Worm (Caenorhabditis elegans) whole organism, young adult: ENCODE measurements around the gene F22B3.10.

Source experiments
- B0336.3 ChIP-seq: fragments of 200-800 bp; sonication (Bioruptor generic); IDR thresholded peaks from 2 replicates; pipeline ENCODE4 v1.3.6; 2022; ENCODE audit warnings: missing genetic modification characterization, missing compliant biosample characterization
- F10E7.11 ChIP-seq: sonication (generic microtip); optimal IDR thresholded peaks from 2 replicates; lab custom pipeline; 2017; ENCODE audit warnings: mild to moderate bottlenecking, missing genetic modification characterization, moderate library complexity, missing compliant biosample characterization
- F23B12.7 ChIP-seq: sonication (generic microtip); optimal IDR thresholded peaks from 2 replicates; lab custom pipeline; 2017; ENCODE audit warnings: missing genetic modification characterization, mild to moderate bottlenecking, missing compliant biosample characterization, antibody characterized with exemption, moderate library complexity; ENCODE audit not compliant: insufficient read depth
- F37B4.10 ChIP-seq: fragments of 200-800 bp; sonication (Bioruptor generic); IDR thresholded peaks from 2 replicates; pipeline ENCODE4 v1.3.6; 2022; ENCODE audit warnings: missing genetic modification characterization, missing compliant biosample characterization
- F39B2.1 ChIP-seq: fragments of 200-800 bp; sonication (Bioruptor generic); IDR thresholded peaks from 2 replicates; pipeline ENCODE4 v1.3.6; 2022; ENCODE audit warnings: missing genetic modification reagents, missing genetic modification characterization, missing compliant biosample characterization
- T07F8.4 ChIP-seq: sonication (generic microtip); optimal IDR thresholded peaks from 2 replicates; lab custom pipeline; 2016; ENCODE audit warnings: mild to moderate bottlenecking, missing genetic modification characterization, moderate library complexity, missing compliant biosample characterization
- T26A5.8 ChIP-seq: sonication (generic microtip); optimal IDR thresholded peaks from 2 replicates; lab custom pipeline; 2016; ENCODE audit warnings: missing genetic modification characterization, missing compliant biosample characterization
- Y67H2A.10 ChIP-seq: fragments of 200-800 bp; sonication (Bioruptor generic); conservative IDR thresholded peaks from 2 replicates; pipeline ENCODE4 v1.3.6; 2022; ENCODE audit warnings: missing genetic modification reagents, missing genetic modification characterization, missing compliant biosample characterization
- Y79H2A.3 ChIP-seq: fragments of 200-800 bp; sonication (Bioruptor generic); conservative IDR thresholded peaks from 2 replicates; pipeline ENCODE4 v1.3.6; 2022; ENCODE audit warnings: missing genetic modification reagents, missing genetic modification characterization, missing compliant biosample characterization
- Y95B8A.8 ChIP-seq: fragments of 200-800 bp; sonication (Bioruptor generic); IDR thresholded peaks from 2 replicates; pipeline ENCODE4 v1.3.6; 2022; ENCODE audit warnings: missing genetic modification reagents, missing genetic modification characterization, missing compliant biosample characterization
- aptf-3 ChIP-seq: fragments of 200-800 bp; sonication (Bioruptor generic); IDR thresholded peaks from 2 replicates; pipeline ENCODE4 v1.3.6; 2022; ENCODE audit warnings: missing genetic modification characterization, missing compliant biosample characterization
- attf-3 ChIP-seq: fragments of 200-800 bp; sonication (Bioruptor generic); conservative IDR thresholded peaks from 2 replicates; pipeline ENCODE4 v1.3.6; 2022; ENCODE audit warnings: missing genetic modification reagents, missing genetic modification characterization, missing compliant biosample characterization
- cebp-1 ChIP-seq, 2 experiments: fragments of 200-800 bp in 1 of 2; sonication (Bioruptor generic) in 1 of 2; sonication (generic microtip) in 1 of 2; IDR thresholded peaks in 1 of 2; optimal IDR thresholded peaks in 1 of 2; 2 replicates each; pipeline versions ENCODE4 v1.3.6 to Lab custom; 2017 to 2022; ENCODE audit warnings: missing compliant biosample characterization in 2 of 2, missing genetic modification characterization in 2 of 2, mild to moderate bottlenecking in 1 of 2, missing genetic modification reagents in 1 of 2, moderate library complexity in 1 of 2
- ceh-27 ChIP-seq: fragments of 200-800 bp; sonication (Bioruptor generic); optimal IDR thresholded peaks from 2 replicates; lab custom pipeline; 2018; ENCODE audit warnings: mild to moderate bottlenecking, missing genetic modification characterization, moderate library complexity, missing compliant biosample characterization
- dox-1 ChIP-seq: fragments of 200-800 bp; sonication (Bioruptor generic); IDR thresholded peaks from 2 replicates; pipeline ENCODE4 v1.3.6; 2022; ENCODE audit warnings: missing genetic modification reagents, missing genetic modification characterization, missing compliant biosample characterization
- dpl-1 ChIP-seq: fragments of 150-350 bp; optimal IDR thresholded peaks from 2 replicates; lab custom pipeline; 2014; ENCODE audit warnings: missing biosample characterization, missing genetic modification reagents, missing genetic modification characterization
- ekl-4 ChIP-seq: fragments of 200-800 bp; sonication (Bioruptor generic); IDR thresholded peaks from 2 replicates; pipeline ENCODE4 v1.3.6; 2022; ENCODE audit warnings: missing genetic modification reagents, missing genetic modification characterization, missing compliant biosample characterization
- ets-4 ChIP-seq: fragments of 200-800 bp; sonication (Bioruptor generic); optimal IDR thresholded peaks from 2 replicates; lab custom pipeline; 2018; ENCODE audit warnings: mild to moderate bottlenecking, missing genetic modification characterization, missing compliant biosample characterization
- fkh-3 ChIP-seq: sonication (generic microtip); optimal IDR thresholded peaks from 2 replicates; lab custom pipeline; 2016; ENCODE audit warnings: mild to moderate bottlenecking, missing genetic modification characterization, missing compliant biosample characterization
- gei-17 ChIP-seq: fragments of 200-800 bp; sonication (Bioruptor generic); optimal IDR thresholded peaks from 2 replicates; lab custom pipeline; 2018; ENCODE audit warnings: mild to moderate bottlenecking, missing genetic modification characterization, missing compliant biosample characterization
- hmg-1.2 ChIP-seq: fragments of 200-800 bp; sonication (Bioruptor generic); IDR thresholded peaks from 2 replicates; pipeline ENCODE4 v1.3.6; 2022; ENCODE audit warnings: missing genetic modification reagents, missing genetic modification characterization, missing compliant biosample characterization
- hrde-1 ChIP-seq: sonication (generic microtip); optimal IDR thresholded peaks from 2 replicates; lab custom pipeline; 2016; ENCODE audit warnings: missing genetic modification characterization, mild to moderate bottlenecking, missing compliant biosample characterization, moderate library complexity, missing genotype, missing genetic modification reagents, borderline replicate concordance
- lag-1 ChIP-seq: fragments of 200-800 bp; sonication (Bioruptor generic); IDR thresholded peaks from 2 replicates; pipeline ENCODE4 v1.3.6; 2022; ENCODE audit warnings: missing genetic modification reagents, missing genetic modification characterization, missing compliant biosample characterization
- lin-54 ChIP-seq: fragments of 200-800 bp; sonication (Bioruptor generic); optimal IDR thresholded peaks from 2 replicates; lab custom pipeline; 2018; ENCODE audit warnings: mild to moderate bottlenecking, missing genetic modification characterization, missing compliant biosample characterization
- lsy-27 ChIP-seq: sonication (generic microtip); optimal IDR thresholded peaks from 2 replicates; lab custom pipeline; 2017; ENCODE audit warnings: missing genetic modification characterization, mild to moderate bottlenecking, missing compliant biosample characterization, antibody characterized with exemption, missing genotype, borderline replicate concordance; ENCODE audit not compliant: insufficient read depth
- madf-8 ChIP-seq: fragments of 200-800 bp; sonication (Bioruptor generic); conservative IDR thresholded peaks from 2 replicates; pipeline ENCODE4 v1.3.6; 2022; ENCODE audit warnings: missing genetic modification reagents, missing genetic modification characterization, missing compliant biosample characterization
- mcd-1 ChIP-seq: fragments of 200-800 bp; sonication (Bioruptor generic); IDR thresholded peaks from 2 replicates; pipeline ENCODE4 v1.3.6; 2022; ENCODE audit warnings: missing genetic modification reagents, missing genetic modification characterization, missing compliant biosample characterization
- mel-28 ChIP-seq: sonication (generic microtip); optimal IDR thresholded peaks from 2 replicates; lab custom pipeline; 2016; ENCODE audit warnings: borderline replicate concordance, mild to moderate bottlenecking, missing genetic modification characterization, missing compliant biosample characterization
- nhr-120 ChIP-seq: fragments of 200-800 bp; sonication (Bioruptor generic); IDR thresholded peaks from 2 replicates; pipeline ENCODE4 v1.3.6; 2022; ENCODE audit warnings: missing genetic modification characterization, missing compliant biosample characterization
- nhr-27 ChIP-seq: fragments of 200-800 bp; sonication (Bioruptor generic); optimal IDR thresholded peaks from 2 replicates; lab custom pipeline; 2018; ENCODE audit warnings: mild to moderate bottlenecking, missing genetic modification characterization, moderate library complexity, missing compliant biosample characterization
- nhr-80 ChIP-seq: sonication (generic microtip); optimal IDR thresholded peaks from 2 replicates; lab custom pipeline; 2016; ENCODE audit warnings: missing genetic modification characterization, missing compliant biosample characterization
- nhr-90 ChIP-seq: sonication (generic microtip); optimal IDR thresholded peaks from 2 replicates; lab custom pipeline; 2016; ENCODE audit warnings: missing genotype, mild to moderate bottlenecking, missing genetic modification characterization, missing compliant biosample characterization
- pbrm-1 ChIP-seq: fragments of 200-800 bp; sonication (Bioruptor generic); IDR thresholded peaks from 2 replicates; pipeline ENCODE4 v1.3.6; 2022; ENCODE audit warnings: missing genetic modification reagents, missing genetic modification characterization, missing compliant biosample characterization
- pha-4 ChIP-seq: fragments of 150-350 bp; sonication (generic microtip); optimal IDR thresholded peaks from 2 replicates; lab custom pipeline; 2014; ENCODE audit warnings: missing biosample characterization, missing genetic modification reagents, missing genetic modification characterization
- snpc-3.4 ChIP-seq: sonication (generic microtip); optimal IDR thresholded peaks from 2 replicates; lab custom pipeline; 2017; ENCODE audit warnings: missing genetic modification characterization, mild to moderate bottlenecking, missing compliant biosample characterization, antibody characterized with exemption, moderate library complexity, missing genotype, missing genetic modification reagents
- unc-62 ChIP-seq: fragments of 150-350 bp; optimal IDR thresholded peaks from 2 replicates; lab custom pipeline; 2014; ENCODE audit warnings: missing biosample characterization, missing genetic modification reagents, missing genetic modification characterization
- ztf-26 ChIP-seq: sonication (generic microtip); optimal IDR thresholded peaks from 2 replicates; lab custom pipeline; 2017; ENCODE audit warnings: missing genetic modification characterization, missing compliant biosample characterization
- ztf-28 ChIP-seq: fragments of 200-800 bp; sonication (Bioruptor generic); IDR thresholded peaks from 2 replicates; pipeline ENCODE4 v1.3.6; 2022; ENCODE audit warnings: missing genetic modification reagents, missing genetic modification characterization, missing compliant biosample characterization

Gene F22B3.10

DNA sequence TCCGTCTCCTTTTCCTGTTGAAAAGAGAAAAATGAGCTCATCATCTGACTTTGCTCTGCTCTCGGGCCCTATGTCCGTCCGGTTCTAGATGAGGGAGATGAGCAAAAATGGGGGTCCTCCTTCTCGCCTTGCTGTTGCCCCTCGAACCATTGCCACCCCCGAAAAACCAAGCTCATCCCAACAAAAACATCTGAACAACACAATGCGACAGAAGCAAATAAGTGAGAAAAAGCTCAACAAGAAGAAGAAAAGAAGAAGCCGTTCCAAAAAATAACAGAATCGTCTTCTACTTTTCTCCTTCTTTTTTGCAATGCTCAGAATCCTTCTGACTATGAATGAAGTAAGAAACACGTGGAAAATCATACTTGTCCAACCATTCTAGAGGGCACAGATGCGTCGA lies 41.0 kb upstream of the F22B3.10 start:
- no peak for TF ChIP-seq B0336.3 (GFP tag; lab: Robert Waterston, UW)
- no peak for TF ChIP-seq mcd-1 (GFP tag; lab: Robert Waterston, UW)
- no peak for TF ChIP-seq T07F8.4 (tag; lab: Kevin White, UChicago)
- TF ChIP-seq Y79H2A.3 = no peak
- no peak for TF ChIP-seq cebp-1 (GFP tag; IDR thresholded peaks at IDR 0.05; lab: Robert Waterston, UW)
- TF ChIP-seq cebp-1 (tag; optimal IDR thresholded peaks at IDR 0.05; lab: Kevin White, UChicago) = no peak
- TF ChIP-seq hmg-1.2 (GFP tag; lab: Robert Waterston, UW) = no peak

DNA sequence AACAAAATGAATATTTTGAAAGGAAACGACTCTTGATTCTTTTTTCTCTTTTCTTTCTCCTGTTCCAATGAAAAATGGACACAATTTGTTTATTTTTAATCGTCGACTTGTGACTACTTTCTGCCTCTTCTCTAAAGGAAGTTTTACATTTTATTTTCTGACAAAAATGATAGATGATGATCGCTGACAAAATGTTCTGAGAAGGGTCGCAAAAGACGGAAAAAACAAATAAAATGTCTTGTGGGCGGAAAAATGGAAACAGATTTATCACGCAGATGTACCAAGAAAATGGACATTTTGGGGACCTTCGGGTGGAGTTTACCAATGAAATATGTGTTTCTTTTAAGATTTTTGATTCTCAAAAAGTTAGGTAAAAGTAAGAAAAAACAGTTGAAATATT lies 38.1 kb upstream of the F22B3.10 start:
- no peak for TF ChIP-seq snpc-3.4 (tag; lab: Kevin White, UChicago)
- TF ChIP-seq attf-3 (GFP tag; lab: Robert Waterston, UW) = no peak
- no peak for TF ChIP-seq nhr-27
- TF ChIP-seq madf-8 (GFP tag; lab: Robert Waterston, UW) = no peak
- TF ChIP-seq Y67H2A.10 (GFP tag; lab: Robert Waterston, UW) = no peak
- TF ChIP-seq T26A5.8 (tag; lab: Kevin White, UChicago) = no peak
- TF ChIP-seq dpl-1 = no peak
- no peak for TF ChIP-seq dox-1 (GFP tag; lab: Robert Waterston, UW)
- no peak for TF ChIP-seq Y79H2A.3
- no peak for TF ChIP-seq gei-17 (GFP tag; lab: Kevin White, UChicago)

DNA sequence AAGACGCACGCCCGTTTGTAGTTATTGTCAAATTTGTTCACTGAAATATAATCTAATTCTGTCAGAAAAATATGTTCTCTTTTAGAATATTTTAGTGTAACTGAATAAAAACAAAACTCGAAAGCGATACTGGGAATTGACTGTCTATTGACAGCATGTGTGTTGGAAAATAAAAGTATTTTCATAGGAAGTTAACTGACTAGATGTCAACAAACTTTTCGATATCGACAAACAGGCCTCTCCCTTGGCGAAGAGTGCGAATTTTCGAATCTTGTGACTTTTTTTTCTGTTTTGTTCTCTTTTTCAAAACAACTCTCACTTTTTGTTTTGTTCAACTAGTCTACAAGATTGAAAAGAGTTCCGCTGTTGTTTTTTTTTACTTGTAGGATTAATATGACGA lies 23.4 kb upstream of the F22B3.10 start:
- no peak for TF ChIP-seq mel-28 (tag; lab: Kevin White, UChicago)
- no peak for TF ChIP-seq snpc-3.4 (tag; lab: Kevin White, UChicago)
- no peak for TF ChIP-seq attf-3 (GFP tag; lab: Robert Waterston, UW)
- no peak for TF ChIP-seq hrde-1 (tag; lab: Kevin White, UChicago)
- TF ChIP-seq nhr-120 = no peak
- TF ChIP-seq nhr-27 = no peak
- TF ChIP-seq dox-1 (GFP tag; lab: Robert Waterston, UW) = no peak
- TF ChIP-seq F10E7.11 (tag; lab: Kevin White, UChicago) = no peak
- peak; percentile 31 for TF ChIP-seq nhr-80
- TF ChIP-seq, all 124 proteins: peak for 1

DNA sequence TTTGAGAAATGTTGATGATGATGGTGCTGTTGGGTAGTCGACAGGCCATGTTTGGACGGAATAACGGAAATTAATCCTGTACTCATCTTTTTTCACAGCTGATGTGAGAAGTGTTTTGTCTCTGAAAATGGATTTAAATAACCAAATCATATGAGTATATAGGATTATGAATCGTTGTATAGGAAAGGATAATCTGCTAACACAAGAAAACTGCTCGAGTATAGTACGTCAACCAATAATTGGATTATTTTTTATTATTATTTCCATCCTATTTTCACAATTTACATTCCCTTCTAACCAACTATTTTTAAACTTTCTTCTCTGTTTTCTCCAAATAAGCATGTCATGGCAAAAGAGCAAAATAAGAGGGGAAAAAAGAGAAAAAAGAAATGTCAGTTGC lies 20.9 kb upstream of the F22B3.10 start:
- TF ChIP-seq ztf-28 (GFP tag; lab: Robert Waterston, UW) (no peak), Y95B8A.8 (GFP tag; lab: Robert Waterston, UW) (no peak), F23B12.7 (tag; lab: Kevin White, UChicago) (no peak), unc-62 (no peak), aptf-3 (GFP tag; lab: Robert Waterston, UW) (no peak), ekl-4 (GFP tag; lab: Robert Waterston, UW) (no peak)

DNA sequence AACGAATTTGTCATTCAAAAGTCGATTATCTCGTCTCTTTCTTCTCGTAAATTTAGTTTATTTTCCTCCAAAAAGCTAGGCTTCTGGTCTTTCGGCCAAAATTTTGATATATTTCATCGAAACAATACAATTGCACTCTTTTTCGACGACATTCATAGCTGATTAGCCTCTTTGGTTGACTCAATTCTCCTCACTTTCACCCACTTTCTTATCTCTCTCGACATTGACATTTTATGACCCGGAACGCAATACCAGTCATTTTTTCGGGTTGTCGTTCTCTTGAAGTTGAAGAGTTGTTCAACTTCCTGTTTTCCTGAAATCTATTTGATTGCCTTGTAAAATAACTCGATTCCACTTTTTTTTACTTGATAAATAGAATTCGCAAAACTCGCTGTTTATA lies 19.8 kb upstream of the F22B3.10 start:
- TF ChIP-seq dox-1 (GFP tag; lab: Robert Waterston, UW) (peak; percentile 41; the same call in 1 of the 2 replicates), nhr-80 (peak; percentile 71), ets-4 (peak; percentile 21), fkh-3 (tag; lab: Kevin White, UChicago) (no peak), ztf-28 (GFP tag; lab: Robert Waterston, UW) (no peak)

DNA sequence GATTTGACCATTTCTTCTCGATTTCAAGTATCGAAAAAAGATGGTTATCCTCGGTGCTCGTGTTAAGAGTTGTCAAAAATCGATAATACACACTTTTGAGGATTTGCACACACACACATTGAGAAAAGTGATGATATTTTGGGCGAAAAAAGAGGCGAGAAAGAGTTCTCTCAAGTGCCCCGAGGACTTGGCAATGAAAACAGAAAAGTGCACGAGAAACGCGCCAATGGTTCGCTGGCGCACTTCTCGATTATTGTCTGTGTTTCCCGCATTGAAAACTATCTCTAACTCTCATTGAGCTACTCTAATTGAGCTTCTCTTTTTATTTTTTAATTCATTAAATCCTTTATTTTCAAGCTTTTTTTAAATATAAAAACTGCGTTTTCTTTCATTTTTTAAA lies 18.9 kb upstream of the F22B3.10 start:
- TF ChIP-seq madf-8 (GFP tag; lab: Robert Waterston, UW) (no peak), lin-54 (GFP tag; lab: Kevin White, UChicago) (peak; percentile 43), pbrm-1 (GFP tag; lab: Robert Waterston, UW) (peak; percentile 72; the same call in 1 of the 2 replicates), ztf-26 (tag; lab: Kevin White, UChicago) (no peak), mcd-1 (GFP tag; lab: Robert Waterston, UW) (peak; percentile 69), ceh-27 (GFP tag; lab: Kevin White, UChicago) (peak; percentile 65), F37B4.10 (GFP tag; lab: Robert Waterston, UW) (no peak), F39B2.1 (GFP tag; lab: Robert Waterston, UW) (no peak), nhr-90 (tag; lab: Kevin White, UChicago) (no peak), lsy-27 (tag; lab: Kevin White, UChicago) (no peak), lag-1 (GFP tag; lab: Robert Waterston, UW) (no peak), dpl-1 (peak; percentile 32), nhr-27 (no peak), pha-4 (tag; lab: Kevin White, UChicago) (peak; percentile 1)
